Fruit fly (Drosophila melanogaster): ENCODE results near the gene CG42692.

DNA sequence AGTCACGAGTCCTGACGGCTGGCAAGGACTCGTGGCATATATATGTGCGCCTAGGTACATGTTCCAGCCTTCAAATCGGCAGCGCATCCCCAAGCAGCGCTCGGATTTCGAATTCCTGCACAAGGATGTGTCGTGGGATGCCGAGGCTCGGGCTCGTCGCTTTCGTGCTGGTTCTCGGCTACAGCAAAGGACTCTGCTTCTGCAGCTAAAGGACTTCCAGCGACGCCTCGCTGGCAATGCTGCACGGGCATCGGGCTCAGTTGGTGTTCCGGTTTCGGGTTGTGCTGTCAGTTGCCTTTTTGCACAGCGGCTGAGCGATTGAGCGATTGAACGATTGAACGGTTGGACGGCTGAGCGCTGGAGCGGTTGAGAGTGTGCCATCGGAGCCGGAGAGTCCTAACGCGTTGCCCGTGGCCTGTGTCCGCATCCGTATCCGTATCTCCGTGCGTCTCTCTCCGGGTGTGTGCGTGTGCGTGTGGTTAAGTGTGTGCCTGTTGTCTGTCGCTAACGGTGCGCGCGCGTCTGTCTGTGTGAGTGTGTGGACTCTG, 32.1 kb downstream of the CG42692 start, which contains the start of gene nAChRalpha5:
- TF ChIP-seq Eip74EF (GFP tag; optimal IDR thresholded peaks at IDR 0.05) = no peak
- no peak for TF ChIP-seq H15 (GFP tag; IDR thresholded peaks at IDR 0.05)
- no peak for TF ChIP-seq Vsx1 (GFP tag; optimal IDR thresholded peaks at IDR 0.05)
- TF ChIP-seq pros (GFP tag; optimal IDR thresholded peaks at IDR 0.05) = no peak
- no peak for TF ChIP-seq CG17361 (GFP tag; IDR thresholded peaks at IDR 0.05)
- no peak for TF ChIP-seq Lpt (GFP tag; optimal IDR thresholded peaks at IDR 0.05)
- no peak for TF ChIP-seq az2 (GFP tag; optimal IDR thresholded peaks at IDR 0.05)
- TF ChIP-seq ac (GFP tag; optimal IDR thresholded peaks at IDR 0.05) = no peak
- TF ChIP-seq tap (tag; optimal IDR thresholded peaks at IDR 0.05) = no peak
- TF ChIP-seq Antp (GFP tag; optimal IDR thresholded peaks at IDR 0.05) = no peak
